Fruit fly (Drosophila melanogaster) whole organism: ENCODE measurements around the gene Npc1a.

Source experiments
- CG8478 ChIP-seq: fragments of >200 bp; optimal IDR thresholded peaks from 2 replicates; lab custom pipeline; 2018; ENCODE audit warnings: inconsistent platforms
- Dll ChIP-seq: fragments of >200 bp; optimal IDR thresholded peaks from 2 replicates; lab custom pipeline; 2017
- EcR ChIP-seq, 2 experiments: fragments of >200 bp; optimal IDR thresholded peaks; 2 replicates each; lab custom pipeline; 2017; ENCODE audit warnings: missing biosample characterization in 2 of 2, missing genetic modification characterization in 2 of 2, missing genetic modification reagents in 2 of 2
- pan ChIP-seq: fragments of >200 bp; optimal IDR thresholded peaks from 2 replicates; lab custom pipeline; 2017
- psq ChIP-seq: fragments of >200 bp; optimal IDR thresholded peaks from 2 replicates; lab custom pipeline; 2017
- usp ChIP-seq: fragments of >200 bp; optimal IDR thresholded peaks from 2 replicates; lab custom pipeline; 2017; ENCODE audit warnings: missing biosample characterization, missing genetic modification characterization, mixed read lengths

dm6 chr2L:10263343-10263744, 42.3 kb upstream of the Npc1a start, which contains the start of gene Rsf1:
- TF ChIP-seq Dll (lab: Kevin White, UChicago) (no peak), usp (GFP tag; lab: Kevin White, UChicago) (no peak), pan (lab: Kevin White, UChicago) (no peak), EcR (GFP tag; optimal IDR thresholded peaks at IDR 0.05; lab: Kevin White, UChicago) (no peak), psq (lab: Kevin White, UChicago) (no peak), CG8478 (lab: Kevin White, UChicago) (no peak)
